Worm (Caenorhabditis elegans): Measurements from ENCODE around the gene T12A2.21.
A peak's percentile ranks its signal among the peaks of the same experiment; 100 is the strongest.

T12A2.21 gene

DNA sequence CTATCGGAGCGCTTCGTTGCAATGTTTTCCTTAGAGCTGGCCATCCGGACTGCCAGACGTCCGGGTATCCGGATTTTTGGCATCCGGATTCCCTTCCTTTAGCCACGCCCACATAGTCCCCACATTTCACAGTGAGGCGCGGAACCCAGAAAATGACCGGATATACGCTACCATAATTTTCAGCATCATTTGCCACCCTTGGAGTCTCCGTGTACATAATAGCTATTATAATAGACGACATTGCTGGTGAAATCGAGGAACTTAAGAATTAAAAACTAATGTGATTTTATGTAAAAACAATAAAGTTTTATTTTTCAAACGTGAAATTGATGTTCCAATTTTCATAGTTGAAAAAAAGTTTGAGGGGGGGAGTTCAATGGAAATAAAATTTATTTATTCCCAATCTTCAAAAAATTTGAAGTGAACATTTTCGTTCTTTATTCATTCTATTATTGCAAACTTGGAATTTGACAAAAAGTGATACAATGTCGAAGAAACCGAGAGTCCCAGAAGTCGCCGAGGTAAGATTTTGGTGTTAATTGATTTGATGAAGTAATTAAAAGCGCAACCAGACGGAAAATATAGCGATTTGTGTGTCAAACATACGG lies 26.2 kb downstream of the T12A2.21 start:
- TF ChIP-seq snpc-4 (tag; optimal IDR thresholded peaks at IDR 0.05) (peak; percentile 8), mdl-1 (tag; optimal IDR thresholded peaks at IDR 0.05) (no peak)

- TF ChIP-seq nhr-25 (tag; optimal IDR thresholded peaks at IDR 0.05) (no peak), elt-1 (tag; optimal IDR thresholded peaks at IDR 0.05) (no peak), unc-39 (tag; optimal IDR thresholded peaks at IDR 0.05) (no peak), elt-3 (tag; optimal IDR thresholded peaks at IDR 0.05) (no peak), unc-55 (GFP tag; optimal IDR thresholded peaks at IDR 0.05) (no peak), R02D3.7 (tag; optimal IDR thresholded peaks at IDR 0.05) (no peak), mdl-1 (tag; optimal IDR thresholded peaks at IDR 0.05) (no peak), Y55F3AM.14 (GFP tag; optimal IDR thresholded peaks at IDR 0.05) (no peak), skn-1 (tag; optimal IDR thresholded peaks at IDR 0.05) (no peak), blmp-1 (tag; optimal IDR thresholded peaks at IDR 0.05; ENCODE audit: insufficient read depth) (no peak), nhr-23 (tag; optimal IDR thresholded peaks at IDR 0.05) (no peak)
Measured at ce11 chrIII:6208984-6209383, 27.6 kb downstream of the T12A2.21 start, which contains the start of gene C23G10.1. Gene C23G10.1, plus strand, starts transcription at chrIII:6209284.

ce11 chrIII:6207881-6208280 lies 28.7 kb downstream of the T12A2.21 start, which contains the start of gene C23G10.2:
Gene C23G10.2, plus strand, starts transcription at chrIII:6208064.
- TF ChIP-seq lin-11 (tag; optimal IDR thresholded peaks at IDR 0.05): no peak
- no peak for TF ChIP-seq nhr-21 (tag; optimal IDR thresholded peaks at IDR 0.05)
- TF ChIP-seq alr-1 (tag; optimal IDR thresholded peaks at IDR 0.05): no peak
- no peak for TF ChIP-seq nhr-6 (tag; optimal IDR thresholded peaks at IDR 0.05)
- TF ChIP-seq mbf-1 (tag; optimal IDR thresholded peaks at IDR 0.05): no peak
- TF ChIP-seq ceh-16 (tag; optimal IDR thresholded peaks at IDR 0.05): no peak
- no peak for TF ChIP-seq blmp-1 (tag; optimal IDR thresholded peaks at IDR 0.05; ENCODE audit: insufficient read depth)
- no peak for TF ChIP-seq nhr-129 (tag; optimal IDR thresholded peaks at IDR 0.05)
- TF ChIP-seq lsy-2 (tag; optimal IDR thresholded peaks at IDR 0.05): no peak

- TF ChIP-seq ama-1 (optimal IDR thresholded peaks at IDR 0.05) (no peak), aly-2 (tag; optimal IDR thresholded peaks at IDR 0.05) (no peak), sma-3 (GFP tag; optimal IDR thresholded peaks at IDR 0.05) (no peak), nhr-129 (tag; optimal IDR thresholded peaks at IDR 0.05) (no peak), nhr-11 (tag; optimal IDR thresholded peaks at IDR 0.05) (no peak), sem-4 (tag; optimal IDR thresholded peaks at IDR 0.05) (no peak), mdl-1 (tag; optimal IDR thresholded peaks at IDR 0.05) (no peak), unc-39 (tag; optimal IDR thresholded peaks at IDR 0.05) (no peak), lsy-2 (tag; optimal IDR thresholded peaks at IDR 0.05) (no peak), mab-5 (tag; optimal IDR thresholded peaks at IDR 0.05) (no peak)
Measured at ce11 chrIII:6207046-6207445, 29.5 kb downstream of the T12A2.21 start.

DNA sequence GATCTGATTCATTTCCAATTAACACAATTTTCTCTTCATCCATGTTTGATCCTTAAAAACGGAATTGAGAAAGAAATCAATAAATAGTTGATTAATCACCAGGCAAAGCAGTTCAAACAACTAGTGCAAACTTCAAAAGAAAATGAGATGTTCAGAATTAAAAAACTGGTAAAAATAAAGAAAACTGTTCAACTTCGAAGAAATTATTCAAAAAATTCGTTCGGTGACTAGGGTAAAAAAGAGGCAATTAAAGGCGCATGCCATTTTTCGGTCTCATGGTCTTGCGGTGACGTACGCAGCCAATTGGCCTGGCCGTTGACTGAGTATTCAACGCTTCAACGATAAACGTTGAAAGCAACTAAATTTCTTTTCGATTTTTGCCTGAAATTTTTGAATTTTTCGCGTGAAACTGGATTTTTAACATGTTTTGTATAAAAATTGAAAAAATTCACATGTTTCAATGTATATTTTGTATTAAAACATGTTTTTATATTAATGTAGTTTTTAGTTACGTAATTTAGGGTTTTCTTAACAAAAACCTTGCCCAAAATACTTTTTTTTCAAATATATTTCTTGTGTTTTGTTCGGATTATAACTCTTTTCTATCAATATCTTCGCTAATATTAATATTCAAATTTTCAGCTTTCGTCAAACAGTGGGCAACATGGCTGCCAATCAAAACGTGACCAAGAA lies 30.2 kb downstream of the T12A2.21 start, which contains the start of the genes sna-3 and rps-3:
TSS of gene sna-3 (minus strand) at position 51 of the 693 bp plus-strand sequence.
TSS of gene rps-3 (plus strand) at position 643 of the 693 bp plus-strand sequence.
- TF ChIP-seq gmeb-1 (tag; optimal IDR thresholded peaks at IDR 0.05) (peak; percentile 78), blmp-1 (tag; optimal IDR thresholded peaks at IDR 0.05; ENCODE audit: insufficient read depth) (peak; percentile 8), mdl-1 (tag; optimal IDR thresholded peaks at IDR 0.05) (no peak), lin-13 (GFP tag; optimal IDR thresholded peaks at IDR 0.05) (peak; percentile 81), ceh-16 (tag; optimal IDR thresholded peaks at IDR 0.05) (peak; percentile 52), zag-1 (tag; optimal IDR thresholded peaks at IDR 0.05) (peak; percentile 10), sma-3 (GFP tag; optimal IDR thresholded peaks at IDR 0.05) (peak; percentile 52), C34F6.9 (tag; optimal IDR thresholded peaks at IDR 0.05) (peak; percentile 90), unc-55 (GFP tag; optimal IDR thresholded peaks at IDR 0.05) (peak; percentile 93), nhr-129 (tag; optimal IDR thresholded peaks at IDR 0.05) (peak; percentile 91), nhr-6 (tag; optimal IDR thresholded peaks at IDR 0.05) (no peak), nhr-25 (tag; optimal IDR thresholded peaks at IDR 0.05) (peak; percentile 73), crh-2 (tag; optimal IDR thresholded peaks at IDR 0.05) (peak; percentile 90), ceh-82 (tag; optimal IDR thresholded peaks at IDR 0.05) (no peak), nhr-21 (tag; optimal IDR thresholded peaks at IDR 0.05) (peak; percentile 64), F13H6.1 (tag; optimal IDR thresholded peaks at IDR 0.05) (peak; percentile 64), ztf-11 (tag; optimal IDR thresholded peaks at IDR 0.05) (no peak), snpc-4 (tag; optimal IDR thresholded peaks at IDR 0.05) (peak; percentile 63), egl-27 (tag; optimal IDR thresholded peaks at IDR 0.05) (peak; percentile 21), lsy-2 (tag; optimal IDR thresholded peaks at IDR 0.05) (peak; percentile 68 to 92), ZK546.5 (tag; optimal IDR thresholded peaks at IDR 0.05) (peak; percentile 40), lin-11 (tag; optimal IDR thresholded peaks at IDR 0.05) (peak; percentile 82), sma-9 (GFP tag; optimal IDR thresholded peaks at IDR 0.05) (peak; percentile 55), sma-9 (tag; optimal IDR thresholded peaks at IDR 0.05) (no peak), nhr-11 (tag; optimal IDR thresholded peaks at IDR 0.05) (no peak), fos-1 (tag; optimal IDR thresholded peaks at IDR 0.05) (peak; percentile 70)
